Worm (Caenorhabditis elegans) whole organism, mixed stage, embryonic: ENCODE results near the gene slc-36.2.

Experiments used
- mep-1 ChIP-seq: fragments of 150-350 bp; optimal IDR thresholded peaks from 2 replicates; lab custom pipeline; 2017; ENCODE audit warnings: missing biosample characterization, missing genetic modification reagents, missing genetic modification characterization, inconsistent platforms
- nhr-2 ChIP-seq: fragments of 150-350 bp; optimal IDR thresholded peaks from 2 replicates; lab custom pipeline; 2014; ENCODE audit warnings: missing biosample characterization, missing genetic modification characterization
- snpc-4 ChIP-seq: fragments of 150-350 bp; optimal IDR thresholded peaks from 2 replicates; lab custom pipeline; 2014; ENCODE audit warnings: missing biosample characterization, missing genetic modification characterization

DNA sequence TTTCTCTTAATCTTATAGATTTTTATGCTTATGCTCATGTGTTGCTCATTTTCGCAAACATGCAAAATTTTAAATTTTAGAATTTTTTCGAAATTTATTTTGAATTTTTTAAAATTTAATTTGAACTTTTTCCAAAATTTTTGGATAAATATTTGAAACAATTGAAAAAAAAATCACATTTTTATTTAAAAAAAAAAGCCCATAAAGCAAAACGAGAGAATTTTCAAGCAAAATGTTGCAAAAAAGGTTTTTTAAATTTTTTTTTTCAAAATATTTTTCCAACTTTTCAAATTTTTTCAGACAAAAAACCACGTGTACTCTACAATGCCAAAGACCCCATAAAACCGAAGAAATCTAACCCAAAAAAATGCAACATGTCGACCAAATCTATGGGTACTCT, 33.8 kb downstream of the slc-36.2 start, which contains the start of the genes C09E8.1 and C09E8.6:
- TF ChIP-seq nhr-2 (tag; lab: Kevin White, UChicago) (no peak), snpc-4 (tag; lab: Kevin White, UChicago) (no peak), mep-1 (tag; lab: Kevin White, UChicago) (no peak)
